Fruit fly (Drosophila melanogaster) whole organism, embryonic: ENCODE data around the gene CG15347.

Source experiments
- B-H1 ChIP-seq: fragments of 200-800 bp; sonication (Bioruptor generic); IDR thresholded peaks from 3 replicates; pipeline ENCODE4 v1.3.6; 2022; ENCODE audit warnings: missing biosample characterization, missing genetic modification characterization
- CG10979 ChIP-seq: fragments of 200-800 bp; sonication (Bioruptor generic); optimal IDR thresholded peaks from 2 replicates; lab custom pipeline; 2018; ENCODE audit warnings: missing biosample characterization, mild to moderate bottlenecking, missing genetic modification characterization, moderate library complexity
- CG11456 ChIP-seq: fragments of 200-800 bp; sonication (Bioruptor generic); IDR thresholded peaks from 3 replicates; pipeline ENCODE4 v1.3.6; 2022; ENCODE audit warnings: missing biosample characterization, missing genetic modification characterization
- CG12219 ChIP-seq: fragments of 200-800 bp; sonication (Bioruptor generic); optimal IDR thresholded peaks from 3 replicates; lab custom pipeline; 2018; ENCODE audit warnings: missing biosample characterization, mild to moderate bottlenecking, missing genetic modification characterization
- CG12391 ChIP-seq: fragments of 200-800 bp; sonication (Bioruptor generic); optimal IDR thresholded peaks from 3 replicates; lab custom pipeline; 2018; ENCODE audit warnings: missing biosample characterization, mild to moderate bottlenecking, missing genetic modification characterization, moderate library complexity
- CG13624 ChIP-seq: fragments of 200-800 bp; sonication (Bioruptor generic); optimal IDR thresholded peaks from 2 replicates; lab custom pipeline; 2016; ENCODE audit warnings: missing biosample characterization, missing genetic modification characterization
- CG15269 ChIP-seq: fragments of 200-800 bp; sonication (Bioruptor generic); optimal IDR thresholded peaks from 2 replicates; lab custom pipeline; 2018; ENCODE audit warnings: missing biosample characterization, mild to moderate bottlenecking, missing genetic modification characterization, moderate library complexity
- CG1529 ChIP-seq: fragments of 200-800 bp; sonication (Bioruptor generic); optimal IDR thresholded peaks from 3 replicates; lab custom pipeline; 2018; ENCODE audit warnings: missing biosample characterization, missing genetic modification characterization
- CG15696 ChIP-seq: fragments of 200-800 bp; sonication (Bioruptor generic); optimal IDR thresholded peaks from 2 replicates; lab custom pipeline; 2019; ENCODE audit warnings: missing biosample characterization, mild to moderate bottlenecking, missing genetic modification characterization, moderate library complexity
- CG17802 ChIP-seq: fragments of 200-800 bp; sonication (Bioruptor generic); optimal IDR thresholded peaks from 2 replicates; lab custom pipeline; 2018; ENCODE audit warnings: missing biosample characterization, mild to moderate bottlenecking, missing genetic modification characterization, moderate library complexity
- CG31441 ChIP-seq: fragments of 200-800 bp; sonication (Bioruptor generic); IDR thresholded peaks from 2 replicates; pipeline ENCODE4 v1.3.6; 2022; ENCODE audit warnings: missing biosample characterization, missing genetic modification characterization
- CG3281 ChIP-seq: fragments of 200-800 bp; sonication (Bioruptor generic); optimal IDR thresholded peaks from 3 replicates; lab custom pipeline; 2017; ENCODE audit warnings: missing biosample characterization, mild to moderate bottlenecking, missing genetic modification characterization
- CG33213 ChIP-seq: fragments of 200-800 bp; sonication (Bioruptor generic); optimal IDR thresholded peaks from 3 replicates; lab custom pipeline; 2016; ENCODE audit warnings: missing biosample characterization, missing genetic modification characterization
- CG5180 ChIP-seq: fragments of 200-800 bp; sonication (Bioruptor generic); optimal IDR thresholded peaks from 3 replicates; lab custom pipeline; 2017; ENCODE audit warnings: missing biosample characterization, missing genetic modification characterization, mild to moderate bottlenecking, moderate library complexity, missing genetic modification reagents
- CG6175 ChIP-seq: fragments of 200-800 bp; sonication (Bioruptor generic); IDR thresholded peaks from 3 replicates; pipeline ENCODE4 v1.3.6; 2022; ENCODE audit warnings: missing biosample characterization, missing genetic modification characterization
- CG6272 ChIP-seq: fragments of 200-800 bp; sonication (Bioruptor generic); IDR thresholded peaks from 2 replicates; pipeline ENCODE4 v1.3.6; 2022; ENCODE audit warnings: missing biosample characterization, missing genetic modification characterization
- CG8089 ChIP-seq: fragments of 200-800 bp; sonication (Bioruptor generic); optimal IDR thresholded peaks from 3 replicates; lab custom pipeline; 2016; ENCODE audit warnings: missing biosample characterization, missing genetic modification characterization
- CG8290 ChIP-seq, 3 experiments: fragments of 200-800 bp; sonication (Bioruptor generic); optimal IDR thresholded peaks; 2 replicates each; lab custom pipeline; 2016 to 2019; ENCODE audit warnings: missing biosample characterization in 3 of 3, missing genetic modification characterization in 3 of 3, mild to moderate bottlenecking in 2 of 3, moderate library complexity in 1 of 3
- CG8944 ChIP-seq: fragments of 200-800 bp; sonication (Bioruptor generic); optimal IDR thresholded peaks from 3 replicates; lab custom pipeline; 2016; ENCODE audit warnings: missing biosample characterization, missing genetic modification characterization
- CG9437 ChIP-seq: fragments of 200-800 bp; sonication (Bioruptor generic); optimal IDR thresholded peaks from 2 replicates; lab custom pipeline; 2018; ENCODE audit warnings: missing biosample characterization, mild to moderate bottlenecking, missing genetic modification characterization
- CkIIα-i1 ChIP-seq: fragments of 200-800 bp; sonication (Bioruptor generic); IDR thresholded peaks from 2 replicates; pipeline ENCODE4 v1.3.6; 2022; ENCODE audit warnings: missing biosample characterization, missing genetic modification characterization
- Dref ChIP-seq: fragments of 200-800 bp; sonication (Bioruptor generic); IDR thresholded peaks from 2 replicates; pipeline ENCODE4 v1.3.6; 2022; ENCODE audit warnings: missing biosample characterization, missing genetic modification characterization
- Gsc ChIP-seq: fragments of 200-800 bp; sonication (Bioruptor generic); IDR thresholded peaks from 2 replicates; pipeline ENCODE4 v1.3.6; 2022; ENCODE audit warnings: missing biosample characterization, missing genetic modification characterization
- HLH3B ChIP-seq: fragments of 200-800 bp; sonication (Bioruptor generic); IDR thresholded peaks from 2 replicates; pipeline ENCODE4 v1.3.6; 2022; ENCODE audit warnings: missing biosample characterization, missing genetic modification characterization
- HmgZ ChIP-seq: fragments of 200-800 bp; sonication (Bioruptor generic); optimal IDR thresholded peaks from 2 replicates; lab custom pipeline; 2018; ENCODE audit warnings: missing biosample characterization, mild to moderate bottlenecking, missing genetic modification characterization
- Mes4 ChIP-seq: fragments of 200-800 bp; sonication (Bioruptor generic); optimal IDR thresholded peaks from 2 replicates; lab custom pipeline; 2016; ENCODE audit warnings: missing biosample characterization, missing genetic modification characterization
- Nf-YB ChIP-seq: fragments of 200-800 bp; sonication (Bioruptor generic); optimal IDR thresholded peaks from 3 replicates; lab custom pipeline; 2019; ENCODE audit warnings: missing biosample characterization, mild to moderate bottlenecking, missing genetic modification characterization, moderate library complexity
- NfI ChIP-seq: fragments of 200-800 bp; sonication (Bioruptor generic); optimal IDR thresholded peaks from 3 replicates; lab custom pipeline; 2018; ENCODE audit warnings: missing biosample characterization, mild to moderate bottlenecking, missing genetic modification characterization, moderate library complexity
- Six4 ChIP-seq: fragments of 200-800 bp; sonication (Bioruptor generic); optimal IDR thresholded peaks from 2 replicates; lab custom pipeline; 2016; ENCODE audit warnings: missing biosample characterization, missing genetic modification characterization
- Vsx1 ChIP-seq: fragments of 200-800 bp; sonication (Bioruptor generic); optimal IDR thresholded peaks from 2 replicates; lab custom pipeline; 2017; ENCODE audit warnings: missing biosample characterization, mild to moderate bottlenecking, missing genetic modification characterization, missing genetic modification reagents
- corto ChIP-seq: fragments of 200-800 bp; sonication (Bioruptor generic); optimal IDR thresholded peaks from 2 replicates; lab custom pipeline; 2016; ENCODE audit warnings: missing biosample characterization, mild to moderate bottlenecking, missing genetic modification characterization, moderate library complexity
- cwo ChIP-seq: fragments of 200-800 bp; sonication (Bioruptor generic); optimal IDR thresholded peaks from 3 replicates; lab custom pipeline; 2017; ENCODE audit warnings: missing biosample characterization, missing genetic modification characterization, mild to moderate bottlenecking, moderate library complexity, missing genetic modification reagents
- dm ChIP-seq: fragments of 200-800 bp; sonication (Bioruptor generic); optimal IDR thresholded peaks from 3 replicates; lab custom pipeline; 2016; ENCODE audit warnings: missing biosample characterization, missing genetic modification characterization
- ewg ChIP-seq: fragments of 200-800 bp; sonication (Bioruptor generic); optimal IDR thresholded peaks from 3 replicates; lab custom pipeline; 2017; ENCODE audit warnings: mild to moderate bottlenecking, missing biosample characterization, missing genetic modification reagents, missing genetic modification characterization
- fru ChIP-seq: fragments of >200 bp; optimal IDR thresholded peaks from 2 replicates; lab custom pipeline; 2017
- ftz-f1 ChIP-seq: fragments of 200-800 bp; sonication (Bioruptor generic); optimal IDR thresholded peaks from 2 replicates; lab custom pipeline; 2016; ENCODE audit warnings: missing biosample characterization, missing genetic modification characterization
- kay ChIP-seq: fragments of 200-800 bp; sonication (Bioruptor generic); optimal IDR thresholded peaks from 2 replicates; lab custom pipeline; 2016; ENCODE audit warnings: missing biosample characterization, missing genetic modification characterization
- lbe ChIP-seq: fragments of 200-800 bp; sonication (Bioruptor generic); optimal IDR thresholded peaks from 2 replicates; lab custom pipeline; 2016; ENCODE audit warnings: missing biosample characterization, mild to moderate bottlenecking, missing genetic modification characterization
- lov ChIP-seq, 2 experiments: fragments of 200-800 bp in 1 of 2; fragments of >200 bp in 1 of 2; sonication (Bioruptor generic) in 1 of 2; IDR thresholded peaks in 1 of 2; optimal IDR thresholded peaks in 1 of 2; 2 replicates in 1 of 2; 3 replicates in 1 of 2; pipeline versions ENCODE4 v1.3.6 to Lab custom; 2017 to 2022; ENCODE audit warnings: missing biosample characterization in 1 of 2, missing genetic modification characterization in 1 of 2
- mirr ChIP-seq: fragments of 200-800 bp; sonication (Bioruptor generic); optimal IDR thresholded peaks from 3 replicates; lab custom pipeline; 2018; ENCODE audit warnings: missing biosample characterization, mild to moderate bottlenecking, missing genetic modification characterization
- mld ChIP-seq: fragments of 200-800 bp; sonication (Bioruptor generic); IDR thresholded peaks from 3 replicates; pipeline ENCODE4 v1.3.6; 2022; ENCODE audit warnings: missing biosample characterization, missing genetic modification characterization; ENCODE audit not compliant: partially characterized antibody
- org-1 ChIP-seq: fragments of 200-800 bp; sonication (Bioruptor generic); optimal IDR thresholded peaks from 2 replicates; lab custom pipeline; 2017; ENCODE audit warnings: missing biosample characterization, missing genetic modification characterization
- pum ChIP-seq: fragments of 200-800 bp; sonication (Bioruptor generic); optimal IDR thresholded peaks from 2 replicates; lab custom pipeline; 2016; ENCODE audit warnings: missing biosample characterization, missing genetic modification characterization
- repo ChIP-seq: fragments of 200-800 bp; sonication (Bioruptor generic); optimal IDR thresholded peaks from 2 replicates; lab custom pipeline; 2016; ENCODE audit warnings: missing biosample characterization, missing genetic modification characterization
- seq ChIP-seq: fragments of 200-800 bp; sonication (Bioruptor generic); IDR thresholded peaks from 2 replicates; pipeline ENCODE4 v1.3.6; 2022; ENCODE audit warnings: missing biosample characterization, missing genetic modification characterization
- stwl ChIP-seq: fragments of 200-800 bp; sonication (Bioruptor generic); optimal IDR thresholded peaks from 3 replicates; lab custom pipeline; 2018; ENCODE audit warnings: missing biosample characterization, mild to moderate bottlenecking, missing genetic modification characterization, moderate library complexity
- trem ChIP-seq: fragments of 200-800 bp; optimal IDR thresholded peaks from 3 replicates; lab custom pipeline; 2019; ENCODE audit warnings: missing biosample characterization, mild to moderate bottlenecking, missing genetic modification characterization, moderate library complexity
- vfl ChIP-seq: fragments of 200-800 bp; sonication (Bioruptor generic); optimal IDR thresholded peaks from 2 replicates; lab custom pipeline; 2016; ENCODE audit warnings: missing biosample characterization, missing genetic modification characterization
- vnd ChIP-seq: fragments of 200-800 bp; sonication (Bioruptor generic); IDR thresholded peaks from 3 replicates; pipeline ENCODE4 v1.3.6; 2022; ENCODE audit warnings: missing biosample characterization, missing genetic modification characterization; ENCODE audit not compliant: partially characterized antibody
- wdn ChIP-seq: fragments of 200-800 bp; sonication (Bioruptor generic); IDR thresholded peaks from 2 replicates; pipeline ENCODE4 v1.3.6; 2022; ENCODE audit warnings: missing biosample characterization, missing genetic modification characterization

The CG15347 gene

DNA sequence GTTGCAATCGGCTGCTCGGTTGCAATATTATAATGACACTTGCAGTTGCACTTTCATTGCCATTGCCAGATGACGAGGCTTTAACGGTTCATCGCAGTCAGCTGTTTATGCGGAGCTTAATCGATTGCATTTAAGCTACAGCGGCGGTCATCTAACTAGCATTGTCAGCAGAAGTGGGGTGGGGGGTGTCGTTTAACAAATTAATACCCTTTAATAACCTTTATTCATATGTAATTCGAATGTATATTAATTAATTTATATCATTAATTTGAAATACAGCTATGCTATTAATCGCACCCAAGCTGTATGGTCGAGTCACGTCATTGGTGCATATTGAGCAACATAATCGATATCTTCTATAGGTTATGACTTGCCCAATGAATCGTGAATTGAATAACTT is 32.2 kb upstream of the CG15347 start (continued):
- TF ChIP-seq org-1 = peak; percentile 65
- TF ChIP-seq CG31441 (GFP tag; lab: Robert Waterston, UW) = peak; percentile 81
- no peak for TF ChIP-seq dm (GFP tag; lab: Kevin White, UChicago)
- no peak for TF ChIP-seq mirr
- TF ChIP-seq lbe (GFP tag; lab: Kevin White, UChicago) = peak; percentile 15
- TF ChIP-seq CG5180 (GFP tag; lab: Kevin White, UChicago) = peak; percentile 76
- peak; percentile 66 for TF ChIP-seq CG6272 (GFP tag; lab: Robert Waterston, UW)
- peak; percentile 75 for TF ChIP-seq B-H1 (GFP tag; lab: Robert Waterston, UW)
- TF ChIP-seq CG6175 (GFP tag; lab: Robert Waterston, UW) = 0 out of 3 replicates have a peak, but pooled peaks have one; percentile 17
- peak; percentile 74 for TF ChIP-seq CG12219 (GFP tag; lab: Kevin White, UChicago)
- peak; percentile 37 for TF ChIP-seq CG3281 (GFP tag; lab: Kevin White, UChicago)
- TF ChIP-seq fru (lab: Kevin White, UChicago) = no peak
- peak; percentile 87 for TF ChIP-seq CG15269
- peak; percentile 4 for TF ChIP-seq CG8290 (GFP tag; optimal IDR thresholded peaks at IDR 0.05; lab: Kevin White, UChicago)
- TF ChIP-seq CG8290 (tag; optimal IDR thresholded peaks at IDR 0.05; lab: Kevin White, UChicago) = peak in 1 of 2 experiments; percentile 51
- TF ChIP-seq CG17802 (tag; lab: Kevin White, UChicago) = peak; percentile 18
- no peak for TF ChIP-seq cwo (GFP tag; lab: Kevin White, UChicago)
- no peak for TF ChIP-seq corto
- peak; percentile 29 for TF ChIP-seq HmgZ
- peak; percentile 30 for TF ChIP-seq Mes4 (GFP tag; lab: Kevin White, UChicago)
- TF ChIP-seq pum (GFP tag; lab: Kevin White, UChicago) = peak; percentile 15
- peak; percentile 54 for TF ChIP-seq kay
- TF ChIP-seq CG1529 (GFP tag; lab: Kevin White, UChicago) = peak; percentile 46
- peak; percentile 36 for TF ChIP-seq Vsx1 (GFP tag; lab: Kevin White, UChicago)
- TF ChIP-seq ewg = peak; percentile 72
- TF ChIP-seq CG9437 (GFP tag; lab: Kevin White, UChicago) = peak; percentile 54
- no peak for TF ChIP-seq lov (optimal IDR thresholded peaks at IDR 0.05; lab: Kevin White, UChicago)
- peak; percentile 91 for TF ChIP-seq lov (GFP tag; IDR thresholded peaks at IDR 0.05; lab: Robert Waterston, UW)
- no peak for TF ChIP-seq CG33213 (GFP tag; lab: Kevin White, UChicago)
- peak; percentile 77 for TF ChIP-seq NfI (GFP tag; lab: Kevin White, UChicago)
- no peak for TF ChIP-seq CG15696 (tag; lab: Kevin White, UChicago)
- no peak for TF ChIP-seq mld (GFP tag; lab: Robert Waterston, UW)
- TF ChIP-seq Gsc (GFP tag; lab: Robert Waterston, UW) = no peak
- TF ChIP-seq HLH3B (GFP tag; lab: Robert Waterston, UW) = peak; percentile 92
- peak; percentile 18 for TF ChIP-seq CG8944 (GFP tag; lab: Kevin White, UChicago)
- no peak for TF ChIP-seq CkIIα-i1
- TF ChIP-seq vnd = no peak
- no peak for TF ChIP-seq stwl
- peak; percentile 79 for TF ChIP-seq CG11456 (GFP tag; lab: Robert Waterston, UW)
- TF ChIP-seq ftz-f1 (GFP tag; lab: Kevin White, UChicago) = no peak
- peak; percentile 7 for TF ChIP-seq CG8089 (GFP tag; lab: Kevin White, UChicago)
- peak; percentile 54 for TF ChIP-seq trem (tag; lab: Kevin White, UChicago)
- TF ChIP-seq Dref (GFP tag; lab: Robert Waterston, UW) = no peak
- no peak for TF ChIP-seq repo (GFP tag; lab: Kevin White, UChicago)
- peak; percentile 74 for TF ChIP-seq Six4 (GFP tag; lab: Kevin White, UChicago)
- TF ChIP-seq CG12391 = peak; percentile 78
- no peak for TF ChIP-seq CG13624 (GFP tag; lab: Kevin White, UChicago)
- no peak for TF ChIP-seq vfl (GFP tag; lab: Kevin White, UChicago)
- peak; percentile 80 for TF ChIP-seq CG10979
- TF ChIP-seq wdn (GFP tag; lab: Robert Waterston, UW) = peak; percentile 47; the same call in 1 of the 2 replicates
- peak; percentile 45 for TF ChIP-seq Nf-YB (GFP tag; lab: Kevin White, UChicago)
- peak; percentile 68 for TF ChIP-seq seq (GFP tag; lab: Robert Waterston, UW)
